Worm (Caenorhabditis elegans) whole organism, L4 larva: ENCODE measurements around the gene ZK945.4.

ENCODE experiments used
- D1046.2 ChIP-seq: fragments of 200-800 bp; sonication (Bioruptor generic); IDR thresholded peaks from 2 replicates; pipeline ENCODE4 v1.3.6; 2022; ENCODE audit warnings: missing genetic modification characterization, missing compliant biosample characterization
- F10B5.3 ChIP-seq: sonication (generic microtip); optimal IDR thresholded peaks from 2 replicates; lab custom pipeline; 2016; ENCODE audit warnings: mild to moderate bottlenecking, missing genetic modification characterization, missing compliant biosample characterization
- R02D3.7 ChIP-seq: fragments of 150-350 bp; sonication (generic microtip); optimal IDR thresholded peaks from 3 replicates; lab custom pipeline; 2014; ENCODE audit warnings: missing biosample characterization, missing genetic modification characterization
- T26A8.4 ChIP-seq: fragments of 200-800 bp; sonication (Bioruptor generic); IDR thresholded peaks from 2 replicates; pipeline ENCODE4 v1.3.6; 2022; ENCODE audit warnings: missing genetic modification characterization, missing compliant biosample characterization
- Y48G9A.11 ChIP-seq: fragments of 200-800 bp; sonication (Bioruptor generic); IDR thresholded peaks from 2 replicates; pipeline ENCODE4 v1.3.6; 2022; ENCODE audit warnings: missing genetic modification reagents, missing genetic modification characterization, missing compliant biosample characterization
- Y5F2A.4 ChIP-seq: fragments of 200-800 bp; sonication (Bioruptor generic); optimal IDR thresholded peaks from 2 replicates; lab custom pipeline; 2018; ENCODE audit warnings: mild to moderate bottlenecking, missing genetic modification characterization, missing compliant biosample characterization
- ZK337.2 ChIP-seq: fragments of 200-800 bp; sonication (Bioruptor generic); IDR thresholded peaks from 2 replicates; pipeline ENCODE4 v1.3.6; 2022; ENCODE audit warnings: missing genetic modification reagents, missing genetic modification characterization, missing compliant biosample characterization
- aha-1 ChIP-seq: fragments of 150-350 bp; peaks from one replicate; lab custom pipeline; 2014; ENCODE audit warnings: missing biosample characterization, missing genetic modification characterization
- ama-1 ChIP-seq: fragments of 150-350 bp; optimal IDR thresholded peaks from 2 replicates; lab custom pipeline; 2014; ENCODE audit warnings: inconsistent platforms, mixed read lengths
- ceh-28 ChIP-seq: fragments of 150-350 bp; optimal IDR thresholded peaks from 2 replicates; lab custom pipeline; 2014; ENCODE audit warnings: missing biosample characterization, missing genetic modification reagents, missing genetic modification characterization
- ceh-82 ChIP-seq: sonication (generic microtip); optimal IDR thresholded peaks from 2 replicates; lab custom pipeline; 2017; ENCODE audit warnings: missing biosample characterization, missing genetic modification characterization
- ces-1 ChIP-seq: fragments of 150-350 bp; sonication (generic microtip); optimal IDR thresholded peaks from 4 replicates; lab custom pipeline; 2014; ENCODE audit warnings: missing biosample characterization, missing genetic modification reagents, missing genetic modification characterization
- daf-16 ChIP-seq, 3 experiments: sonication (generic microtip); optimal IDR thresholded peaks; 2 replicates each; lab custom pipeline; 2016 to 2017; ENCODE audit warnings: missing genetic modification characterization in 3 of 3, missing genetic modification reagents in 3 of 3, mild to moderate bottlenecking in 2 of 3, missing compliant biosample characterization in 2 of 3, missing biosample characterization in 1 of 3, moderate library complexity in 1 of 3
- daf-19 ChIP-seq: fragments of 200-800 bp; sonication (Bioruptor generic); conservative IDR thresholded peaks from 2 replicates; pipeline ENCODE4 v1.3.6; 2022; ENCODE audit warnings: missing genetic modification characterization, missing compliant biosample characterization
- dpl-1 ChIP-seq: fragments of 150-350 bp; optimal IDR thresholded peaks from 2 replicates; lab custom pipeline; 2014; ENCODE audit warnings: missing biosample characterization, missing genetic modification reagents, missing genetic modification characterization
- egl-27 ChIP-seq: sonication (generic microtip); optimal IDR thresholded peaks from 3 replicates; lab custom pipeline; 2017; ENCODE audit warnings: missing biosample characterization, missing genetic modification reagents, missing genetic modification characterization
- hif-1 ChIP-seq, 2 experiments: sonication (generic microtip); optimal IDR thresholded peaks; 2 replicates each; lab custom pipeline; 2016 to 2017; ENCODE audit warnings: missing compliant biosample characterization in 2 of 2, missing genetic modification characterization in 2 of 2, missing genetic modification reagents in 2 of 2, missing genotype in 2 of 2, mild to moderate bottlenecking in 1 of 2
- hlh-11 ChIP-seq: fragments of 200-800 bp; sonication (Bioruptor generic); optimal IDR thresholded peaks from 2 replicates; lab custom pipeline; 2018; ENCODE audit warnings: mild to moderate bottlenecking, missing genetic modification characterization, missing compliant biosample characterization
- hmg-1.1 ChIP-seq: fragments of 200-800 bp; sonication (Bioruptor generic); IDR thresholded peaks from 2 replicates; pipeline ENCODE4 v1.3.6; 2022; ENCODE audit warnings: missing genetic modification reagents, missing genetic modification characterization, missing compliant biosample characterization
- jun-1 ChIP-seq: fragments of 150-350 bp; optimal IDR thresholded peaks from 2 replicates; lab custom pipeline; 2014; ENCODE audit warnings: missing biosample characterization, missing genetic modification reagents, missing genetic modification characterization
- lim-7 ChIP-seq: fragments of 200-800 bp; sonication (Bioruptor generic); IDR thresholded peaks from 2 replicates; pipeline ENCODE4 v1.3.6; 2022; ENCODE audit warnings: missing genetic modification characterization, missing compliant biosample characterization
- lin-13 ChIP-seq: fragments of 150-350 bp; optimal IDR thresholded peaks from 2 replicates; lab custom pipeline; 2014; ENCODE audit warnings: missing biosample characterization, missing genetic modification reagents, missing genetic modification characterization
- lin-15B ChIP-seq: fragments of 150-350 bp; sonication (generic microtip); optimal IDR thresholded peaks from 3 replicates; lab custom pipeline; 2014; ENCODE audit warnings: missing biosample characterization, missing genetic modification characterization
- lir-3 ChIP-seq: sonication (generic microtip); optimal IDR thresholded peaks from 2 replicates; lab custom pipeline; 2016; ENCODE audit warnings: mild to moderate bottlenecking, missing genetic modification characterization, missing compliant biosample characterization
- mep-1 ChIP-seq: fragments of 150-350 bp; sonication (generic microtip); optimal IDR thresholded peaks from 3 replicates; lab custom pipeline; 2014; ENCODE audit warnings: missing biosample characterization, missing genetic modification characterization
- mxl-3 ChIP-seq: fragments of 200-800 bp; sonication (Bioruptor generic); optimal IDR thresholded peaks from 2 replicates; lab custom pipeline; 2018; ENCODE audit warnings: mild to moderate bottlenecking, missing genetic modification characterization, missing compliant biosample characterization
- nhr-11 ChIP-seq: fragments of 150-350 bp; optimal IDR thresholded peaks from 2 replicates; lab custom pipeline; 2014; ENCODE audit warnings: missing biosample characterization, missing genetic modification characterization
- nhr-28 ChIP-seq: fragments of 150-350 bp; optimal IDR thresholded peaks from 2 replicates; lab custom pipeline; 2014; ENCODE audit warnings: missing biosample characterization, missing genetic modification characterization
- nhr-41 ChIP-seq: fragments of 200-800 bp; sonication (Bioruptor generic); IDR thresholded peaks from 2 replicates; pipeline ENCODE4 v1.3.6; 2022; ENCODE audit warnings: missing genetic modification reagents, missing genetic modification characterization, missing compliant biosample characterization
- nhr-42 ChIP-seq: fragments of 200-800 bp; sonication (Bioruptor generic); IDR thresholded peaks from 2 replicates; pipeline ENCODE4 v1.3.6; 2022; ENCODE audit warnings: missing genetic modification characterization, missing compliant biosample characterization
- nhr-6 ChIP-seq: fragments of 150-350 bp; optimal IDR thresholded peaks from 2 replicates; lab custom pipeline; 2014; ENCODE audit warnings: missing biosample characterization, missing genetic modification characterization
- nhr-77 ChIP-seq: fragments of 150-350 bp; optimal IDR thresholded peaks from 2 replicates; lab custom pipeline; 2014; ENCODE audit warnings: missing biosample characterization, missing genetic modification characterization
- php-3 ChIP-seq: fragments of 200-800 bp; sonication (Bioruptor generic); IDR thresholded peaks from 2 replicates; pipeline ENCODE4 v1.3.6; 2022; ENCODE audit warnings: missing genetic modification reagents, missing genetic modification characterization, missing compliant biosample characterization
- pqm-1 ChIP-seq: sonication (generic microtip); optimal IDR thresholded peaks from 2 replicates; lab custom pipeline; 2017; ENCODE audit warnings: missing biosample characterization, missing genetic modification characterization
- rbr-2 ChIP-seq: sonication (generic microtip); optimal IDR thresholded peaks from 2 replicates; lab custom pipeline; 2016; ENCODE audit warnings: missing genotype, missing genetic modification characterization, missing compliant biosample characterization
- saeg-2 ChIP-seq: fragments of 200-800 bp; sonication (Bioruptor generic); IDR thresholded peaks from 2 replicates; pipeline ENCODE4 v1.3.6; 2022; ENCODE audit warnings: missing genetic modification reagents, missing genetic modification characterization, missing compliant biosample characterization
- sdz-12 ChIP-seq: fragments of 200-800 bp; sonication (Bioruptor generic); optimal IDR thresholded peaks from 2 replicates; lab custom pipeline; 2018; ENCODE audit warnings: mild to moderate bottlenecking, missing genetic modification characterization, missing compliant biosample characterization
- set-16 ChIP-seq: fragments of 200-800 bp; sonication (Bioruptor generic); IDR thresholded peaks from 2 replicates; pipeline ENCODE4 v1.3.6; 2022; ENCODE audit warnings: missing genetic modification reagents, missing genetic modification characterization, missing compliant biosample characterization
- snpc-1.2 ChIP-seq: fragments of 200-800 bp; sonication (Bioruptor generic); IDR thresholded peaks from 2 replicates; pipeline ENCODE4 v1.3.6; 2022; ENCODE audit warnings: missing genetic modification reagents, missing genetic modification characterization, missing compliant biosample characterization
- unc-130 ChIP-seq: sonication (generic microtip); optimal IDR thresholded peaks from 2 replicates; lab custom pipeline; 2016; ENCODE audit warnings: missing genetic modification reagents, missing genetic modification characterization, missing compliant biosample characterization
- unc-62 ChIP-seq, 3 experiments: fragments of 150-350 bp in 1 of 3; sonication (generic microtip); optimal IDR thresholded peaks in 2 of 3; peaks in 1 of 3; 1 replicate in 1 of 3; 2 replicates in 2 of 3; lab custom pipeline; 2014 to 2017; ENCODE audit warnings: missing biosample characterization in 3 of 3, missing genetic modification characterization in 3 of 3, missing genetic modification reagents in 3 of 3, missing genotype in 1 of 3
- vab-7 ChIP-seq: fragments of 200-800 bp; sonication (Bioruptor generic); IDR thresholded peaks from 2 replicates; pipeline ENCODE4 v1.3.6; 2022; ENCODE audit warnings: missing genetic modification reagents, missing genetic modification characterization, missing compliant biosample characterization
- ztf-11 ChIP-seq: fragments of 150-350 bp; optimal IDR thresholded peaks from 2 replicates; lab custom pipeline; 2014; ENCODE audit warnings: missing biosample characterization, missing genetic modification characterization
- ztf-7 ChIP-seq: fragments of 150-350 bp; optimal IDR thresholded peaks from 2 replicates; lab custom pipeline; 2014; ENCODE audit warnings: missing biosample characterization, missing genetic modification characterization

ZK945.4 gene

ce11 chrII:10137358-10137757, 31.9 kb upstream of the ZK945.4 start, which contains the start of gene phg-1:
TSS of gene phg-1 (plus strand) at chrII:10137658.
- TF ChIP-seq egl-27 = no peak
- no peak for TF ChIP-seq ama-1 (lab: Kevin White, UChicago)
- no peak for TF ChIP-seq php-3 (GFP tag; lab: Robert Waterston, UW)
- no peak for TF ChIP-seq saeg-2 (GFP tag; lab: Robert Waterston, UW)
- no peak for TF ChIP-seq R02D3.7 (tag; lab: Kevin White, UChicago)
- TF ChIP-seq hlh-11 (tag; lab: Kevin White, UChicago) = no peak
- no peak for TF ChIP-seq ceh-82 (tag; lab: Kevin White, UChicago)
- TF ChIP-seq Y48G9A.11 = no peak
- no peak for TF ChIP-seq ZK337.2 (GFP tag; lab: Robert Waterston, UW)
- TF ChIP-seq lin-15B = no peak
- no peak for TF ChIP-seq dpl-1

ce11 chrII:10136771-10137170, 31.3 kb upstream of the ZK945.4 start:
- peak; percentile 73 for TF ChIP-seq aha-1 (tag; lab: Kevin White, UChicago)
- TF ChIP-seq unc-62 (GFP tag; optimal IDR thresholded peaks at IDR 0.05 in 1 of 2; lab: Kevin White, UChicago) = peak in 1 of 2 experiments; percentile 76
- no peak for TF ChIP-seq unc-62 (tag; optimal IDR thresholded peaks at IDR 0.05; lab: Kevin White, UChicago)
- TF ChIP-seq lin-13 (GFP tag; lab: Kevin White, UChicago) = no peak
- no peak for TF ChIP-seq D1046.2 (GFP tag; lab: Robert Waterston, UW)

- TF ChIP-seq ama-1 (lab: Kevin White, UChicago) (no peak), hif-1 (tag; optimal IDR thresholded peaks at IDR 0.05; lab: Kevin White, UChicago) (no peak), sdz-12 (GFP tag; lab: Kevin White, UChicago) (no peak), nhr-11 (tag; lab: Kevin White, UChicago) (no peak), jun-1 (tag; lab: Kevin White, UChicago) (no peak), mxl-3 (GFP tag; lab: Kevin White, UChicago) (no peak), Y5F2A.4 (GFP tag; lab: Kevin White, UChicago) (no peak), nhr-77 (peak; percentile 52), daf-19 (no peak), saeg-2 (GFP tag; lab: Robert Waterston, UW) (no peak), mep-1 (tag; lab: Kevin White, UChicago) (no peak), rbr-2 (tag; lab: Kevin White, UChicago) (no peak), lim-7 (GFP tag; lab: Robert Waterston, UW) (no peak), vab-7 (GFP tag; lab: Robert Waterston, UW) (no peak), nhr-42 (no peak), daf-16 (GFP tag; optimal IDR thresholded peaks at IDR 0.05; lab: Kevin White, UChicago) (no peak), daf-16 (tag; optimal IDR thresholded peaks at IDR 0.05; lab: Kevin White, UChicago) (peak; percentile 85), dpl-1 (no peak), snpc-1.2 (GFP tag; lab: Robert Waterston, UW) (no peak), hmg-1.1 (GFP tag; lab: Robert Waterston, UW) (no peak), ceh-28 (tag; lab: Kevin White, UChicago) (no peak), ces-1 (GFP tag; lab: Kevin White, UChicago) (no peak), ztf-11 (tag; lab: Kevin White, UChicago) (no peak), ztf-7 (tag; lab: Kevin White, UChicago) (peak; percentile 30), unc-62 (GFP tag; optimal IDR thresholded peaks at IDR 0.05 in 1 of 2; lab: Kevin White, UChicago) (no peak), unc-62 (tag; optimal IDR thresholded peaks at IDR 0.05; lab: Kevin White, UChicago) (no peak), nhr-28 (peak; percentile 85), set-16 (GFP tag; lab: Robert Waterston, UW) (no peak), T26A8.4 (GFP tag; lab: Robert Waterston, UW) (no peak), lir-3 (tag; lab: Kevin White, UChicago) (no peak), F10B5.3 (tag; lab: Kevin White, UChicago) (no peak), nhr-6 (tag; lab: Kevin White, UChicago) (no peak), nhr-41 (GFP tag; lab: Robert Waterston, UW) (peak; percentile 56; the same call in 1 of the 2 replicates), unc-130 (GFP tag; lab: Kevin White, UChicago) (no peak), pqm-1 (peak; percentile 99)
- TF ChIP-seq, all 104 proteins: peak for 6
These were observed 28.9 kb upstream of the ZK945.4 start, which contains the start of gene F27E5.9 for ce11 chrII:10134285-10134995. TSS of gene F27E5.9 (plus strand) at chrII:10134945.
